Fruit fly (Drosophila melanogaster) whole organism, pupa: ENCODE results near the gene SREBP.

Experiments used
- CG10348 ChIP-seq: fragments of 200-800 bp; sonication (Bioruptor generic); IDR thresholded peaks from 2 replicates; pipeline ENCODE4 v1.3.6; 2022; ENCODE audit warnings: missing biosample characterization, missing genetic modification characterization
- CG12605 ChIP-seq: fragments of 200-800 bp; sonication (Bioruptor generic); IDR thresholded peaks from 2 replicates; pipeline ENCODE4 v1.3.6; 2022; ENCODE audit warnings: missing biosample characterization, missing genetic modification characterization
- CG13204 ChIP-seq: fragments of 200-800 bp; sonication (Bioruptor generic); optimal IDR thresholded peaks from 2 replicates; lab custom pipeline; 2018; ENCODE audit warnings: missing biosample characterization, mild to moderate bottlenecking, missing genetic modification characterization, moderate library complexity
- CG14655 ChIP-seq: fragments of 200-800 bp; sonication (Bioruptor generic); optimal IDR thresholded peaks from 3 replicates; lab custom pipeline; 2017; ENCODE audit warnings: mild to moderate bottlenecking, missing biosample characterization, missing genetic modification reagents, missing genetic modification characterization
- CG15710 ChIP-seq: fragments of 200-800 bp; sonication (Bioruptor generic); optimal IDR thresholded peaks from 2 replicates; lab custom pipeline; 2018; ENCODE audit warnings: missing biosample characterization, mild to moderate bottlenecking, missing genetic modification characterization, moderate library complexity
- CG17806 ChIP-seq: fragments of 200-800 bp; sonication (Bioruptor generic); optimal IDR thresholded peaks from 2 replicates; lab custom pipeline; 2018; ENCODE audit warnings: missing biosample characterization, mild to moderate bottlenecking, missing genetic modification characterization, moderate library complexity
- CG32121 ChIP-seq: fragments of 200-800 bp; sonication (Bioruptor generic); IDR thresholded peaks from 2 replicates; pipeline ENCODE4 v1.3.6; 2022; ENCODE audit warnings: missing biosample characterization, missing genetic modification characterization
- CG34367 ChIP-seq: fragments of 200-800 bp; sonication (Bioruptor generic); optimal IDR thresholded peaks from 2 replicates; lab custom pipeline; 2018; ENCODE audit warnings: missing biosample characterization, mild to moderate bottlenecking, missing genetic modification characterization
- CG4496 ChIP-seq: fragments of 200-800 bp; sonication (Bioruptor generic); IDR thresholded peaks from 3 replicates; pipeline ENCODE4 v1.3.6; 2022; ENCODE audit warnings: missing biosample characterization, missing genetic modification characterization
- CG8159 ChIP-seq: fragments of 200-800 bp; sonication (Bioruptor generic); optimal IDR thresholded peaks from 3 replicates; lab custom pipeline; 2018; ENCODE audit warnings: missing biosample characterization, mild to moderate bottlenecking, missing genetic modification characterization, moderate library complexity
- CG8301 ChIP-seq: fragments of 200-800 bp; sonication (Bioruptor generic); optimal IDR thresholded peaks from 2 replicates; lab custom pipeline; 2018; ENCODE audit warnings: missing biosample characterization, mild to moderate bottlenecking, missing genetic modification characterization
- CG9948 ChIP-seq: fragments of 200-800 bp; sonication (Bioruptor generic); optimal IDR thresholded peaks from 2 replicates; lab custom pipeline; 2018; ENCODE audit warnings: missing biosample characterization, mild to moderate bottlenecking, missing genetic modification characterization, moderate library complexity
- D1 ChIP-seq: fragments of 200-800 bp; sonication (Bioruptor generic); optimal IDR thresholded peaks from 2 replicates; lab custom pipeline; 2018; ENCODE audit warnings: missing biosample characterization, mild to moderate bottlenecking, missing genetic modification characterization, moderate library complexity
- EcR ChIP-seq: fragments of 200-800 bp; sonication (Bioruptor generic); optimal IDR thresholded peaks from 3 replicates; lab custom pipeline; 2019; ENCODE audit warnings: missing biosample characterization, missing genetic modification characterization, mild to moderate bottlenecking, moderate library complexity, missing genetic modification reagents
- Ets98B ChIP-seq: fragments of 200-800 bp; sonication (Bioruptor generic); IDR thresholded peaks from 2 replicates; pipeline ENCODE4 v1.3.6; 2022; ENCODE audit warnings: missing biosample characterization, missing genetic modification characterization
- Pif1A ChIP-seq: fragments of 200-800 bp; sonication (Bioruptor generic); optimal IDR thresholded peaks from 3 replicates; lab custom pipeline; 2016; ENCODE audit warnings: missing biosample characterization, missing genetic modification characterization
- Pif1B ChIP-seq: fragments of 200-800 bp; sonication (Bioruptor generic); optimal IDR thresholded peaks from 3 replicates; lab custom pipeline; 2016; ENCODE audit warnings: missing biosample characterization, missing genetic modification characterization
- Snoo ChIP-seq: fragments of 200-800 bp; sonication (Bioruptor generic); optimal IDR thresholded peaks from 3 replicates; lab custom pipeline; 2017; ENCODE audit warnings: missing biosample characterization, mild to moderate bottlenecking, missing genetic modification characterization, inconsistent platforms
- fd96Ca ChIP-seq: fragments of 200-800 bp; sonication (Bioruptor generic); IDR thresholded peaks from 3 replicates; pipeline ENCODE4 v1.3.6; 2022; ENCODE audit warnings: missing biosample characterization, missing genetic modification characterization
- gl ChIP-seq: fragments of 200-800 bp; sonication (Bioruptor generic); optimal IDR thresholded peaks from 2 replicates; lab custom pipeline; 2018; ENCODE audit warnings: missing biosample characterization, mild to moderate bottlenecking, missing genetic modification characterization
- rn ChIP-seq: fragments of 200-800 bp; sonication (Bioruptor generic); IDR thresholded peaks from 2 replicates; pipeline ENCODE4 v1.3.6; 2022; ENCODE audit warnings: missing biosample characterization, missing genetic modification characterization

Gene SREBP

dm6 chr3L:19834143-19834794, 40.5 kb downstream of the SREBP start, which contains the start of the genes trc and CG32221:
Gene trc (minus strand): TSS chr3L:19834304.
Gene CG32221 (plus strand): TSS chr3L:19834670.
- TF ChIP-seq CG4496, result 0 out of 3 replicates have a peak, but pooled peaks have one; percentile 41
- TF ChIP-seq Snoo (tag; lab: Kevin White, UChicago), result peak; percentile 58
- TF ChIP-seq CG9948, result no peak

- TF ChIP-seq CG8159 (tag; lab: Kevin White, UChicago), result no peak
- TF ChIP-seq CG12605 (GFP tag; lab: Robert Waterston, UW), result no peak
- no peak for TF ChIP-seq Snoo (tag; lab: Kevin White, UChicago)
- TF ChIP-seq CG4496, result no peak
- TF ChIP-seq rn (GFP tag; lab: Robert Waterston, UW), result no peak
- TF ChIP-seq Pif1A (GFP tag; lab: Kevin White, UChicago), result no peak
Observed at dm6 chr3L:19836375-19836937, 42.7 kb downstream of the SREBP start, which contains the start of gene kto. Gene kto (plus strand): TSS chr3L:19836614.

- TF ChIP-seq CG15710 (tag; lab: Kevin White, UChicago) (no peak), fd96Ca (GFP tag; lab: Robert Waterston, UW) (no peak)
Observed at dm6 chr3L:19844507-19844906, 50.8 kb downstream of the SREBP start.

dm6 chr3L:19845047-19845906, 51.5 kb downstream of the SREBP start, which contains the start of gene Papss:
Gene Papss (plus strand): TSS chr3L:19845293.
- TF ChIP-seq CG17806 (tag; lab: Kevin White, UChicago) (no peak), Pif1B (GFP tag; lab: Kevin White, UChicago) (no peak), CG14655 (GFP tag; lab: Kevin White, UChicago) (no peak), Ets98B (GFP tag; lab: Robert Waterston, UW) (peak; percentile 36; the same call in 1 of the 2 replicates), CG4496 (peak; percentile 13; the same call in 1 of the 3 replicates), CG32121 (GFP tag; lab: Robert Waterston, UW) (no peak), gl (tag; lab: Kevin White, UChicago) (no peak), Snoo (tag; lab: Kevin White, UChicago) (no peak), rn (GFP tag; lab: Robert Waterston, UW) (no peak), Pif1A (GFP tag; lab: Kevin White, UChicago) (no peak), CG10348 (GFP tag; lab: Robert Waterston, UW) (no peak), CG8159 (tag; lab: Kevin White, UChicago) (no peak), CG8301 (no peak)

- TF ChIP-seq Pif1B (GFP tag; lab: Kevin White, UChicago) (no peak), CG17806 (tag; lab: Kevin White, UChicago) (no peak), CG8301 (no peak), gl (tag; lab: Kevin White, UChicago) (no peak), CG15710 (tag; lab: Kevin White, UChicago) (no peak), Snoo (tag; lab: Kevin White, UChicago) (no peak), D1 (tag; lab: Kevin White, UChicago) (no peak), CG32121 (GFP tag; lab: Robert Waterston, UW) (no peak), CG14655 (GFP tag; lab: Kevin White, UChicago) (no peak), fd96Ca (GFP tag; lab: Robert Waterston, UW) (no peak), CG4496 (no peak), CG10348 (GFP tag; lab: Robert Waterston, UW) (no peak), rn (GFP tag; lab: Robert Waterston, UW) (no peak), CG34367 (no peak), EcR (no peak), CG13204 (GFP tag; lab: Kevin White, UChicago) (no peak), CG9948 (no peak), Ets98B (GFP tag; lab: Robert Waterston, UW) (no peak)
Observed at dm6 chr3L:19845907-19846301, 52.2 kb downstream of the SREBP start.

- 0 out of 2 replicates have a peak, but pooled peaks have one; percentile 20 for TF ChIP-seq Ets98B (GFP tag; lab: Robert Waterston, UW)
- no peak for TF ChIP-seq CG12605 (GFP tag; lab: Robert Waterston, UW)
Observed at dm6 chr3L:19846960-19847359, 53.2 kb downstream of the SREBP start.
